Worm (Caenorhabditis elegans) whole organism, young adult: ENCODE measurements around the gene hnd-1.

ENCODE experiments used
- dpl-1 ChIP-seq: fragments of 150-350 bp; optimal IDR thresholded peaks from 2 replicates; lab custom pipeline; 2014; ENCODE audit warnings: missing biosample characterization, missing genetic modification reagents, missing genetic modification characterization
- lag-1 ChIP-seq: fragments of 200-800 bp; sonication (Bioruptor generic); IDR thresholded peaks from 2 replicates; pipeline ENCODE4 v1.3.6; 2022; ENCODE audit warnings: missing genetic modification reagents, missing genetic modification characterization, missing compliant biosample characterization
- madf-10 ChIP-seq: sonication (generic microtip); optimal IDR thresholded peaks from 2 replicates; lab custom pipeline; 2016; ENCODE audit warnings: mild to moderate bottlenecking, missing genetic modification characterization, missing compliant biosample characterization
- nfya-2 ChIP-seq: fragments of 200-800 bp; sonication (Bioruptor generic); IDR thresholded peaks from 2 replicates; pipeline ENCODE4 v1.3.6; 2022; ENCODE audit warnings: missing genetic modification reagents, missing genetic modification characterization, missing compliant biosample characterization
- unc-130 ChIP-seq: sonication (generic microtip); optimal IDR thresholded peaks from 2 replicates; lab custom pipeline; 2016; ENCODE audit warnings: missing genetic modification reagents, missing genetic modification characterization, missing compliant biosample characterization
- xnd-1 ChIP-seq: sonication (generic microtip); optimal IDR thresholded peaks from 2 replicates; lab custom pipeline; 2016; ENCODE audit warnings: missing genotype, missing genetic modification reagents, missing genetic modification characterization, missing compliant biosample characterization
- ztf-28 ChIP-seq: fragments of 200-800 bp; sonication (Bioruptor generic); IDR thresholded peaks from 2 replicates; pipeline ENCODE4 v1.3.6; 2022; ENCODE audit warnings: missing genetic modification reagents, missing genetic modification characterization, missing compliant biosample characterization

DNA sequence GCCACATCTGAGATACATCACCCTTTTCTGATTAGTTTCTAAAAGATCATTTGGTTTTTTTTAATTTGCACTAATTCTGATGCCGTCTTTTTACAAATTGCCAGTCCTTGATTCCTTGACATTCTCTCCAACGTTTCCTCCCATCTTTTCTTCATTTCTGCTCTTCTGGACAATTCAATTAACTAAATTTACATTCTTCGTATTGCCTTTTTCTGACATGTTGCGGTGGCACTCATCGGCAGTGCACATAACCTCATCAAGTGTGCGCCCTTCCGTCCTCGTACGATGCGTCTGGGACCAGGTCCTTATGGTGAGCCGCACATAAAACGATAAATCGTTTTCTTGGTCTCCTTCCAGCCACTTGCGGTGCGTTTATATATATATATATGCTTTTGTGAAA, 45.4 kb upstream of the hnd-1 start:
- TF ChIP-seq nfya-2 (GFP tag; lab: Robert Waterston, UW) (no peak), madf-10 (no peak), lag-1 (GFP tag; lab: Robert Waterston, UW) (no peak), unc-130 (GFP tag; lab: Kevin White, UChicago) (no peak), ztf-28 (GFP tag; lab: Robert Waterston, UW) (no peak), dpl-1 (GFP tag; lab: Kevin White, UChicago) (no peak), xnd-1 (tag; lab: Kevin White, UChicago) (no peak)
